Fruit fly (Drosophila melanogaster) whole organism, embryonic: ENCODE data around the gene CG45073.

ENCODE experiments used
- Adf1 ChIP-seq: fragments of 200-800 bp; sonication (Bioruptor generic); IDR thresholded peaks from 2 replicates; pipeline ENCODE4 v1.3.6; 2022; ENCODE audit warnings: missing biosample characterization, missing genetic modification characterization
- C15 ChIP-seq: fragments of 200-800 bp; sonication (Bioruptor generic); IDR thresholded peaks from 3 replicates; pipeline ENCODE4 v1.3.6; 2022; ENCODE audit warnings: missing biosample characterization, missing genetic modification characterization
- CG10209 ChIP-seq: fragments of 200-800 bp; sonication (Bioruptor generic); optimal IDR thresholded peaks from 3 replicates; lab custom pipeline; 2017; ENCODE audit warnings: missing biosample characterization, mild to moderate bottlenecking, missing genetic modification characterization, missing genetic modification reagents
- CG13287 ChIP-seq: fragments of 200-800 bp; sonication (Bioruptor generic); IDR thresholded peaks from 2 replicates; pipeline ENCODE4 v1.3.6; 2022; ENCODE audit warnings: missing biosample characterization, missing genetic modification characterization; ENCODE audit not compliant: partially characterized antibody
- CG14441 ChIP-seq: fragments of 200-800 bp; sonication (Bioruptor generic); IDR thresholded peaks from 2 replicates; pipeline ENCODE4 v1.3.6; 2022; ENCODE audit warnings: missing biosample characterization, missing genetic modification characterization
- CG14860 ChIP-seq: fragments of 200-800 bp; sonication (Bioruptor generic); IDR thresholded peaks from 3 replicates; pipeline ENCODE4 v1.3.6; 2022; ENCODE audit warnings: missing biosample characterization, missing genetic modification characterization; ENCODE audit not compliant: partially characterized antibody
- CG17385 ChIP-seq: fragments of 200-800 bp; sonication (Bioruptor generic); optimal IDR thresholded peaks from 3 replicates; lab custom pipeline; 2018; ENCODE audit warnings: missing biosample characterization, mild to moderate bottlenecking, missing genetic modification characterization
- CG32532 ChIP-seq: fragments of 200-800 bp; sonication (Bioruptor generic); IDR thresholded peaks from 2 replicates; pipeline ENCODE4 v1.3.6; 2022; ENCODE audit warnings: missing biosample characterization, missing genetic modification characterization
- CG34224 ChIP-seq: fragments of 200-800 bp; sonication (Bioruptor generic); IDR thresholded peaks from 3 replicates; pipeline ENCODE4 v1.3.6; 2022; ENCODE audit warnings: missing biosample characterization, missing genetic modification characterization; ENCODE audit not compliant: partially characterized antibody
- CG34376 ChIP-seq: fragments of 200-800 bp; sonication (Bioruptor generic); optimal IDR thresholded peaks from 2 replicates; lab custom pipeline; 2018; ENCODE audit warnings: missing biosample characterization, mild to moderate bottlenecking, missing genetic modification characterization
- Chrac-16 ChIP-seq: fragments of 200-800 bp; sonication (Bioruptor generic); optimal IDR thresholded peaks from 3 replicates; lab custom pipeline; 2016; ENCODE audit warnings: missing biosample characterization, missing genetic modification characterization
- CoRest ChIP-seq: fragments of 200-800 bp; sonication (Bioruptor generic); optimal IDR thresholded peaks from 3 replicates; lab custom pipeline; 2018; ENCODE audit warnings: missing biosample characterization, mild to moderate bottlenecking, missing genetic modification characterization, moderate library complexity
- Dbx ChIP-seq: fragments of 200-800 bp; sonication (Bioruptor generic); IDR thresholded peaks from 3 replicates; pipeline ENCODE4 v1.3.6; 2022; ENCODE audit warnings: missing biosample characterization, missing genetic modification characterization
- Deaf1 ChIP-seq: fragments of 200-800 bp; optimal IDR thresholded peaks from 3 replicates; lab custom pipeline; 2019; ENCODE audit warnings: missing biosample characterization, mild to moderate bottlenecking, missing genetic modification characterization, moderate library complexity
- Dref ChIP-seq: fragments of 200-800 bp; sonication (Bioruptor generic); IDR thresholded peaks from 2 replicates; pipeline ENCODE4 v1.3.6; 2022; ENCODE audit warnings: missing biosample characterization, missing genetic modification characterization
- Drgx ChIP-seq: fragments of 200-800 bp; sonication (Bioruptor generic); IDR thresholded peaks from 2 replicates; pipeline ENCODE4 v1.3.6; 2022; ENCODE audit warnings: missing biosample characterization, missing genetic modification characterization
- Hr3 ChIP-seq: fragments of 200-800 bp; sonication (Bioruptor generic); optimal IDR thresholded peaks from 3 replicates; lab custom pipeline; 2016; ENCODE audit warnings: missing biosample characterization, missing genetic modification characterization
- Jarid2 ChIP-seq: fragments of 200-800 bp; sonication (Bioruptor generic); optimal IDR thresholded peaks from 3 replicates; lab custom pipeline; 2017; ENCODE audit warnings: mild to moderate bottlenecking, missing biosample characterization, missing genetic modification reagents, missing genetic modification characterization
- Opbp ChIP-seq: fragments of 200-800 bp; sonication (Bioruptor generic); IDR thresholded peaks from 3 replicates; pipeline ENCODE4 v1.3.6; 2022; ENCODE audit warnings: missing biosample characterization, missing genetic modification characterization; ENCODE audit not compliant: partially characterized antibody
- Scr ChIP-seq: fragments of 200-800 bp; sonication (Bioruptor generic); IDR thresholded peaks from 2 replicates; pipeline ENCODE4 v1.3.6; 2022; ENCODE audit warnings: missing biosample characterization, missing genetic modification characterization; ENCODE audit not compliant: partially characterized antibody
- Side ChIP-seq: fragments of 200-800 bp; sonication (Bioruptor generic); optimal IDR thresholded peaks from 2 replicates; lab custom pipeline; 2016; ENCODE audit warnings: missing biosample characterization, missing genetic modification characterization
- Taf1 ChIP-seq: fragments of 200-800 bp; sonication (Bioruptor generic); IDR thresholded peaks from 2 replicates; pipeline ENCODE4 v1.3.6; 2022; ENCODE audit warnings: missing biosample characterization, missing genetic modification characterization
- amos ChIP-seq: fragments of 200-800 bp; sonication (Bioruptor generic); IDR thresholded peaks from 2 replicates; pipeline ENCODE4 v1.3.6; 2022; ENCODE audit warnings: missing biosample characterization, missing genetic modification characterization; ENCODE audit not compliant: partially characterized antibody
- bbx ChIP-seq: fragments of 200-800 bp; sonication (Bioruptor generic); IDR thresholded peaks from 2 replicates; pipeline ENCODE4 v1.3.6; 2022; ENCODE audit warnings: missing biosample characterization, missing genetic modification characterization; ENCODE audit not compliant: partially characterized antibody
- chinmo ChIP-seq: fragments of 200-800 bp; sonication (Bioruptor generic); IDR thresholded peaks from 4 replicates; pipeline ENCODE4 v1.3.6; 2022; ENCODE audit warnings: missing biosample characterization, missing genetic modification characterization; ENCODE audit not compliant: partially characterized antibody
- chm ChIP-seq: fragments of 200-800 bp; sonication (Bioruptor generic); IDR thresholded peaks from 2 replicates; pipeline ENCODE4 v1.3.6; 2022; ENCODE audit warnings: missing biosample characterization, missing genetic modification characterization
- dysf ChIP-seq: fragments of 200-800 bp; sonication (Bioruptor generic); IDR thresholded peaks from 3 replicates; pipeline ENCODE4 v1.3.6; 2022; ENCODE audit warnings: missing biosample characterization, missing genetic modification characterization
- hbn ChIP-seq: fragments of 200-800 bp; sonication (Bioruptor generic); IDR thresholded peaks from 2 replicates; pipeline ENCODE4 v1.3.6; 2022; ENCODE audit warnings: missing biosample characterization, missing genetic modification characterization; ENCODE audit not compliant: partially characterized antibody
- hkb ChIP-seq, 2 experiments: fragments of 200-800 bp in 1 of 2; fragments of >200 bp in 1 of 2; sonication (Bioruptor generic) in 1 of 2; IDR thresholded peaks in 1 of 2; optimal IDR thresholded peaks in 1 of 2; 2 replicates each; pipeline versions ENCODE4 v1.3.6 to Lab custom; 2017 to 2022; ENCODE audit warnings: missing biosample characterization in 1 of 2, missing genetic modification characterization in 1 of 2
- jumu ChIP-seq: fragments of 200-800 bp; sonication (Bioruptor generic); optimal IDR thresholded peaks from 3 replicates; lab custom pipeline; 2016; ENCODE audit warnings: missing biosample characterization, missing genetic modification characterization
- kni ChIP-seq: fragments of 200-800 bp; sonication (Bioruptor generic); optimal IDR thresholded peaks from 3 replicates; lab custom pipeline; 2017; ENCODE audit warnings: mild to moderate bottlenecking, missing biosample characterization, missing genetic modification reagents, missing genetic modification characterization
- lbe ChIP-seq: fragments of 200-800 bp; sonication (Bioruptor generic); optimal IDR thresholded peaks from 2 replicates; lab custom pipeline; 2016; ENCODE audit warnings: missing biosample characterization, mild to moderate bottlenecking, missing genetic modification characterization
- nom ChIP-seq: fragments of 200-800 bp; sonication (Bioruptor generic); optimal IDR thresholded peaks from 2 replicates; lab custom pipeline; 2017; ENCODE audit warnings: missing biosample characterization, missing genetic modification characterization, mild to moderate bottlenecking, moderate library complexity, missing genetic modification reagents
- oc ChIP-seq: fragments of 200-800 bp; sonication (Bioruptor generic); optimal IDR thresholded peaks from 2 replicates; lab custom pipeline; 2018; ENCODE audit warnings: missing biosample characterization, mild to moderate bottlenecking, missing genetic modification characterization, moderate library complexity
- repo ChIP-seq: fragments of 200-800 bp; sonication (Bioruptor generic); optimal IDR thresholded peaks from 2 replicates; lab custom pipeline; 2016; ENCODE audit warnings: missing biosample characterization, missing genetic modification characterization
- so ChIP-seq: fragments of 200-800 bp; sonication (Bioruptor generic); IDR thresholded peaks from 3 replicates; pipeline ENCODE4 v1.3.6; 2022; ENCODE audit warnings: missing biosample characterization, missing genetic modification characterization
- sob ChIP-seq: fragments of 200-800 bp; sonication (Bioruptor generic); IDR thresholded peaks from 2 replicates; pipeline ENCODE4 v1.3.6; 2022; ENCODE audit warnings: missing biosample characterization, missing genetic modification characterization
- sqz ChIP-seq: fragments of 200-800 bp; sonication (Bioruptor generic); optimal IDR thresholded peaks from 3 replicates; lab custom pipeline; 2018; ENCODE audit warnings: missing biosample characterization, mild to moderate bottlenecking, missing genetic modification characterization
- tna ChIP-seq: fragments of 200-800 bp; sonication (Bioruptor generic); IDR thresholded peaks from 2 replicates; pipeline ENCODE4 v1.3.6; 2022; ENCODE audit warnings: missing biosample characterization, missing genetic modification characterization; ENCODE audit not compliant: partially characterized antibody
- unc-4 ChIP-seq: fragments of 200-800 bp; sonication (Bioruptor generic); IDR thresholded peaks from 2 replicates; pipeline ENCODE4 v1.3.6; 2022; ENCODE audit warnings: missing biosample characterization, missing genetic modification characterization; ENCODE audit not compliant: partially characterized antibody
- usp ChIP-seq: fragments of >200 bp; optimal IDR thresholded peaks from 2 replicates; lab custom pipeline; 2017; ENCODE audit warnings: missing biosample characterization, missing genetic modification characterization
- zen2 ChIP-seq: fragments of 200-800 bp; sonication (Bioruptor generic); IDR thresholded peaks from 3 replicates; pipeline ENCODE4 v1.3.6; 2022; ENCODE audit warnings: missing biosample characterization, missing genetic modification characterization; ENCODE audit not compliant: partially characterized antibody

The CG45073 gene

dm6 chr3R:30099341-30099871 is 25.1 kb downstream of the CG45073 start (continued):
- TF ChIP-seq sob (GFP tag; lab: Robert Waterston, UW): peak; percentile 21; the same call in 1 of the 2 replicates
- TF ChIP-seq hkb (optimal IDR thresholded peaks at IDR 0.05; lab: Kevin White, UChicago): no peak
- peak; percentile 8; the same call in 1 of the 2 replicates for TF ChIP-seq hkb (GFP tag; IDR thresholded peaks at IDR 0.05; lab: Robert Waterston, UW)
- peak; percentile 80 for TF ChIP-seq CG34224 (GFP tag; lab: Robert Waterston, UW)
- peak; percentile 44; the same call in 1 of the 2 replicates for TF ChIP-seq amos (GFP tag; lab: Robert Waterston, UW)
- TF ChIP-seq dysf (GFP tag; lab: Robert Waterston, UW): no peak
- TF ChIP-seq usp (GFP tag; lab: Kevin White, UChicago): no peak
- peak; percentile 76; the same call in 1 of the 2 replicates for TF ChIP-seq chm (GFP tag; lab: Robert Waterston, UW)
- peak; percentile 77 for TF ChIP-seq Drgx
- TF ChIP-seq CG14860 (GFP tag; lab: Robert Waterston, UW): 0 out of 3 replicates have a peak, but pooled peaks have one; percentile 24
- TF ChIP-seq CoRest (tag; lab: Kevin White, UChicago): no peak
- TF ChIP-seq tna: peak; percentile 28; the same call in 1 of the 2 replicates
- TF ChIP-seq Side (GFP tag; lab: Kevin White, UChicago): peak; percentile 22
- TF ChIP-seq CG13287 (GFP tag; lab: Robert Waterston, UW): peak; percentile 76
- no peak for TF ChIP-seq Dref (GFP tag; lab: Robert Waterston, UW)
- peak; percentile 34; the same call in 1 of the 2 replicates for TF ChIP-seq Scr (GFP tag; lab: Robert Waterston, UW)
- TF ChIP-seq sqz (GFP tag; lab: Kevin White, UChicago): peak; percentile 63
- TF ChIP-seq Hr3 (GFP tag; lab: Kevin White, UChicago): no peak
- TF ChIP-seq Taf1 (GFP tag; lab: Robert Waterston, UW): no peak
- TF ChIP-seq Opbp (GFP tag; lab: Robert Waterston, UW): peak; percentile 42; the same call in 1 of the 3 replicates
- peak; percentile 22 for TF ChIP-seq repo (GFP tag; lab: Kevin White, UChicago)
- TF ChIP-seq chinmo (GFP tag; lab: Robert Waterston, UW): peak; percentile 95; the same call in 3 of the 4 replicates
- TF ChIP-seq kni (GFP tag; lab: Kevin White, UChicago): no peak
- peak; percentile 25 for TF ChIP-seq Jarid2 (GFP tag; lab: Kevin White, UChicago)
- peak; percentile 14 for TF ChIP-seq lbe (GFP tag; lab: Kevin White, UChicago)
- no peak for TF ChIP-seq Chrac-16 (GFP tag; lab: Kevin White, UChicago)
- 0 out of 2 replicates have a peak, but pooled peaks have one; percentile 17 for TF ChIP-seq CG14441 (GFP tag; lab: Robert Waterston, UW)
- TF ChIP-seq Dbx (GFP tag; lab: Robert Waterston, UW): 0 out of 3 replicates have a peak, but pooled peaks have one; percentile 6
- peak; percentile 71 for TF ChIP-seq zen2 (GFP tag; lab: Robert Waterston, UW)
- TF ChIP-seq hbn (GFP tag; lab: Robert Waterston, UW): peak; percentile 60
- peak; percentile 59 for TF ChIP-seq CG34376 (GFP tag; lab: Kevin White, UChicago)
- no peak for TF ChIP-seq oc (tag; lab: Kevin White, UChicago)
- TF ChIP-seq C15 (GFP tag; lab: Robert Waterston, UW): no peak
- peak; percentile 58 for TF ChIP-seq nom (GFP tag; lab: Kevin White, UChicago)
- TF ChIP-seq CG32532 (GFP tag; lab: Robert Waterston, UW): peak; percentile 41; the same call in 1 of the 2 replicates
- TF ChIP-seq CG17385 (GFP tag; lab: Kevin White, UChicago): peak; percentile 7
- no peak for TF ChIP-seq CG10209 (GFP tag; lab: Kevin White, UChicago)
- TF ChIP-seq Deaf1: peak; percentile 46
- peak; percentile 80 for TF ChIP-seq Adf1 (GFP tag; lab: Robert Waterston, UW)
- TF ChIP-seq jumu: no peak
- TF ChIP-seq bbx (GFP tag; lab: Robert Waterston, UW): peak; percentile 67; the same call in 1 of the 2 replicates
- peak; percentile 28; the same call in 2 of the 3 replicates for TF ChIP-seq so
- TF ChIP-seq unc-4 (GFP tag; lab: Robert Waterston, UW): peak; percentile 63
- TF ChIP-seq, all 482 proteins: peak for 46
